Fruit fly (Drosophila melanogaster): Measurements from ENCODE around the gene CG33986.

dm6 chr3L:15563851-15564106 lies 38.7 kb upstream of the CG33986 start:
- TF ChIP-seq Dfd (GFP tag; optimal IDR thresholded peaks at IDR 0.05) (no peak), lola (GFP tag; optimal IDR thresholded peaks at IDR 0.05) (no peak), Hr78 (GFP tag; optimal IDR thresholded peaks at IDR 0.05) (no peak), Jra (GFP tag; optimal IDR thresholded peaks at IDR 0.05) (no peak), Abd-B (GFP tag; optimal IDR thresholded peaks at IDR 0.05) (no peak), OdsH (GFP tag; optimal IDR thresholded peaks at IDR 0.05) (no peak), dmrt93B (GFP tag; optimal IDR thresholded peaks at IDR 0.05) (no peak), usp (GFP tag; optimal IDR thresholded peaks at IDR 0.05) (no peak), psq (GFP tag; optimal IDR thresholded peaks at IDR 0.05) (no peak), sv (GFP tag; optimal IDR thresholded peaks at IDR 0.05) (no peak)
